Fruit fly (Drosophila melanogaster) S2 (cell line): ENCODE measurements around the gene Sidpn.

Experiments
- CG8478 ChIP-seq: fragments of >200 bp; optimal IDR thresholded peaks from 2 replicates; lab custom pipeline; 2018
- CTCF ChIP-seq, 2 experiments: fragments of >200 bp; optimal IDR thresholded peaks; 2 replicates each; lab custom pipeline; 2018

The Sidpn gene

dm6 chr2L:18995660-18996417 lies 31.7 kb upstream of the Sidpn start, which contains the start of gene CG10650:
TSS of gene CG10650 (minus strand) at chr2L:18995934.
- TF ChIP-seq CG8478 (lab: Kevin White, UChicago), result no peak
- no peak for TF ChIP-seq CTCF (optimal IDR thresholded peaks at IDR 0.05; lab: Kevin White, UChicago)

dm6 chr2L:18997148-18997547 lies 30.4 kb upstream of the Sidpn start, which contains the start of gene CG31792:
TSS of gene CG31792 (plus strand) at chr2L:18997448.
- TF ChIP-seq CTCF (optimal IDR thresholded peaks at IDR 0.05; lab: Kevin White, UChicago) (no peak), CG8478 (lab: Kevin White, UChicago) (no peak)

dm6 chr2L:19002468-19002867 lies 25.0 kb upstream of the Sidpn start:
- no peak for TF ChIP-seq CG8478 (lab: Kevin White, UChicago)
- TF ChIP-seq CTCF (optimal IDR thresholded peaks at IDR 0.05; lab: Kevin White, UChicago), result no peak

dm6 chr2L:19002959-19003371 lies 24.5 kb upstream of the Sidpn start, which contains the start of gene CG31793:
TSS of gene CG31793 (plus strand) at chr2L:19003367.
- no peak for TF ChIP-seq CG8478 (lab: Kevin White, UChicago)
- no peak for TF ChIP-seq CTCF (optimal IDR thresholded peaks at IDR 0.05; lab: Kevin White, UChicago)

dm6 chr2L:19009130-19009529 lies 18.4 kb upstream of the Sidpn start, which contains the start of gene RpL30:
TSS of gene RpL30 (minus strand) at chr2L:19009306.
- TF ChIP-seq CG8478 (lab: Kevin White, UChicago) (no peak), CTCF (optimal IDR thresholded peaks at IDR 0.05; lab: Kevin White, UChicago) (peak; percentile 75 to 83)

dm6 chr2L:19010037-19010436 lies 17.5 kb upstream of the Sidpn start:
- TF ChIP-seq CG8478 (lab: Kevin White, UChicago), result no peak
- no peak for TF ChIP-seq CTCF (optimal IDR thresholded peaks at IDR 0.05; lab: Kevin White, UChicago)

- TF ChIP-seq CTCF (optimal IDR thresholded peaks at IDR 0.05; lab: Kevin White, UChicago) (no peak), CG8478 (lab: Kevin White, UChicago) (no peak)
Measured at dm6 chr2L:19010566-19010965, 16.9 kb upstream of the Sidpn start, which contains the start of gene robl37BC. TSS of gene robl37BC (plus strand) at chr2L:19010866.

dm6 chr2L:19011895-19012645 lies 15.4 kb upstream of the Sidpn start:
- TF ChIP-seq CG8478 (lab: Kevin White, UChicago), result no peak
- TF ChIP-seq CTCF (optimal IDR thresholded peaks at IDR 0.05; lab: Kevin White, UChicago), result no peak

dm6 chr2L:19012776-19013328 lies 14.7 kb upstream of the Sidpn start:
- TF ChIP-seq CG8478 (lab: Kevin White, UChicago) (no peak), CTCF (optimal IDR thresholded peaks at IDR 0.05; lab: Kevin White, UChicago) (no peak)

- TF ChIP-seq CG8478 (lab: Kevin White, UChicago), result no peak
Measured at dm6 chr2L:19014032-19014880, 13.3 kb upstream of the Sidpn start.

- TF ChIP-seq CG8478 (lab: Kevin White, UChicago), result no peak
- no peak for TF ChIP-seq CTCF (optimal IDR thresholded peaks at IDR 0.05; lab: Kevin White, UChicago)
Measured at dm6 chr2L:19014881-19015366, 12.6 kb upstream of the Sidpn start.

dm6 chr2L:19015628-19016027 lies 11.9 kb upstream of the Sidpn start:
- TF ChIP-seq CG8478 (lab: Kevin White, UChicago) (no peak), CTCF (optimal IDR thresholded peaks at IDR 0.05; lab: Kevin White, UChicago) (no peak)

- TF ChIP-seq CTCF (optimal IDR thresholded peaks at IDR 0.05; lab: Kevin White, UChicago) (no peak), CG8478 (lab: Kevin White, UChicago) (no peak)
Measured at dm6 chr2L:19017060-19017459, 10.4 kb upstream of the Sidpn start.

- TF ChIP-seq CG8478 (lab: Kevin White, UChicago) (no peak), CTCF (optimal IDR thresholded peaks at IDR 0.05; lab: Kevin White, UChicago) (no peak)
Measured at dm6 chr2L:19018266-19018665, 9.2 kb upstream of the Sidpn start.
